Worm (Caenorhabditis elegans) whole organism, L3 larva: Measurements from ENCODE around the gene mfsd-11.

ENCODE experiments used
- ZK546.5 ChIP-seq: sonication (generic microtip); optimal IDR thresholded peaks from 2 replicates; lab custom pipeline; 2017; ENCODE audit warnings: missing biosample characterization, missing genetic modification characterization
- ama-1 ChIP-seq: fragments of 150-350 bp; optimal IDR thresholded peaks from 2 replicates; lab custom pipeline; 2018
- ceh-16 ChIP-seq: sonication (generic microtip); optimal IDR thresholded peaks from 2 replicates; lab custom pipeline; 2017; ENCODE audit warnings: missing biosample characterization, missing genetic modification characterization
- ceh-82 ChIP-seq: fragments of 150-350 bp; optimal IDR thresholded peaks from 2 replicates; lab custom pipeline; 2014; ENCODE audit warnings: missing biosample characterization, missing genetic modification characterization
- ceh-9 ChIP-seq: sonication (generic microtip); optimal IDR thresholded peaks from 2 replicates; lab custom pipeline; 2018; ENCODE audit warnings: missing biosample characterization, missing genetic modification characterization
- daf-12 ChIP-seq: fragments of 150-350 bp; optimal IDR thresholded peaks from 2 replicates; lab custom pipeline; 2014; ENCODE audit warnings: missing biosample characterization, missing genetic modification reagents, missing genetic modification characterization
- egl-27 ChIP-seq: sonication (generic microtip); optimal IDR thresholded peaks from 4 replicates; lab custom pipeline; 2017; ENCODE audit warnings: missing biosample characterization, missing genetic modification reagents, missing genetic modification characterization
- egl-5 ChIP-seq: fragments of 150-350 bp; optimal IDR thresholded peaks from 2 replicates; lab custom pipeline; 2017; ENCODE audit warnings: missing biosample characterization, missing genetic modification reagents, missing genetic modification characterization, inconsistent platforms
- elt-1 ChIP-seq: fragments of 150-350 bp; optimal IDR thresholded peaks from 2 replicates; lab custom pipeline; 2014; ENCODE audit warnings: missing biosample characterization, missing genetic modification characterization
- elt-2 ChIP-seq: sonication (generic microtip); optimal IDR thresholded peaks from 2 replicates; lab custom pipeline; 2016; ENCODE audit warnings: missing genetic modification reagents, mild to moderate bottlenecking, missing genetic modification characterization, missing compliant biosample characterization
- elt-3 ChIP-seq, 3 experiments: fragments of 150-350 bp in 1 of 3; sonication (generic microtip) in 2 of 3; optimal IDR thresholded peaks; 2 replicates in 2 of 3; 4 replicates in 1 of 3; lab custom pipeline; 2014 to 2017; ENCODE audit warnings: missing biosample characterization in 3 of 3, missing genetic modification characterization in 3 of 3
- fkh-10 ChIP-seq: sonication (generic microtip); optimal IDR thresholded peaks from 2 replicates; lab custom pipeline; 2017; ENCODE audit warnings: missing biosample characterization, missing genetic modification reagents, missing genetic modification characterization
- fkh-2 ChIP-seq: fragments of 150-350 bp; optimal IDR thresholded peaks from 2 replicates; lab custom pipeline; 2014; ENCODE audit warnings: missing biosample characterization, missing genetic modification reagents, missing genetic modification characterization
- hmg-11 ChIP-seq: sonication (generic microtip); optimal IDR thresholded peaks from 2 replicates; lab custom pipeline; 2016; ENCODE audit warnings: missing genetic modification characterization, missing compliant biosample characterization
- jun-1 ChIP-seq: fragments of 150-350 bp; optimal IDR thresholded peaks from 2 replicates; lab custom pipeline; 2014; ENCODE audit warnings: missing biosample characterization, missing genetic modification reagents, missing genetic modification characterization
- lin-15B ChIP-seq: fragments of 150-350 bp; optimal IDR thresholded peaks from 2 replicates; lab custom pipeline; 2014; ENCODE audit warnings: missing biosample characterization, missing genetic modification characterization
- lin-39 ChIP-seq: fragments of 150-350 bp; optimal IDR thresholded peaks from 2 replicates; lab custom pipeline; 2018; ENCODE audit warnings: missing biosample characterization, missing genetic modification reagents, missing genetic modification characterization
- lsy-12 ChIP-seq: sonication (generic microtip); optimal IDR thresholded peaks from 2 replicates; lab custom pipeline; 2016; ENCODE audit warnings: mild to moderate bottlenecking, missing genetic modification characterization, missing compliant biosample characterization
- mdl-1 ChIP-seq: fragments of 150-350 bp; optimal IDR thresholded peaks from 2 replicates; lab custom pipeline; 2014; ENCODE audit warnings: missing biosample characterization, missing genetic modification characterization
- mml-1 ChIP-seq: fragments of 150-350 bp; sonication (generic microtip); optimal IDR thresholded peaks from 3 replicates; lab custom pipeline; 2014; ENCODE audit warnings: missing biosample characterization, missing genetic modification characterization
- nfya-1 ChIP-seq: sonication (generic microtip); optimal IDR thresholded peaks from 2 replicates; lab custom pipeline; 2017; ENCODE audit warnings: missing genetic modification characterization, mild to moderate bottlenecking, missing compliant biosample characterization, antibody characterized with exemption, moderate library complexity; ENCODE audit not compliant: insufficient read depth
- nhr-11 ChIP-seq: fragments of 150-350 bp; optimal IDR thresholded peaks from 2 replicates; lab custom pipeline; 2014; ENCODE audit warnings: missing biosample characterization, missing genetic modification characterization
- nhr-12 ChIP-seq: fragments of 150-350 bp; optimal IDR thresholded peaks from 2 replicates; lab custom pipeline; 2014; ENCODE audit warnings: missing biosample characterization, missing genetic modification characterization
- nhr-23 ChIP-seq: fragments of 150-350 bp; optimal IDR thresholded peaks from 2 replicates; lab custom pipeline; 2014; ENCODE audit warnings: missing biosample characterization, missing genetic modification reagents, missing genetic modification characterization
- nhr-237 ChIP-seq: fragments of 150-350 bp; optimal IDR thresholded peaks from 2 replicates; lab custom pipeline; 2014; ENCODE audit warnings: missing biosample characterization, missing genetic modification characterization
- nhr-25 ChIP-seq: sonication (generic microtip); optimal IDR thresholded peaks from 2 replicates; lab custom pipeline; 2017; ENCODE audit warnings: missing biosample characterization, missing genetic modification characterization
- nhr-28 ChIP-seq: fragments of 150-350 bp; optimal IDR thresholded peaks from 2 replicates; lab custom pipeline; 2014; ENCODE audit warnings: missing biosample characterization, missing genetic modification characterization
- nhr-67 ChIP-seq: fragments of 150-350 bp; optimal IDR thresholded peaks from 2 replicates; lab custom pipeline; 2014; ENCODE audit warnings: missing biosample characterization, missing genetic modification characterization
- pha-4 ChIP-seq: fragments of 150-350 bp; optimal IDR thresholded peaks from 2 replicates; lab custom pipeline; 2014; ENCODE audit warnings: missing biosample characterization, missing genetic modification reagents, missing genetic modification characterization
- pqm-1 ChIP-seq: fragments of 150-350 bp; optimal IDR thresholded peaks from 2 replicates; lab custom pipeline; 2017; ENCODE audit warnings: missing biosample characterization, missing genetic modification characterization, inconsistent platforms
- sea-2 ChIP-seq: fragments of 150-350 bp; sonication (generic microtip); optimal IDR thresholded peaks from 4 replicates; lab custom pipeline; 2014; ENCODE audit warnings: missing biosample characterization, missing genetic modification reagents, missing genetic modification characterization
- snpc-4 ChIP-seq: fragments of 150-350 bp; optimal IDR thresholded peaks from 2 replicates; lab custom pipeline; 2014; ENCODE audit warnings: missing biosample characterization, missing genetic modification characterization
- unc-62 ChIP-seq: fragments of 150-350 bp; sonication (generic microtip); optimal IDR thresholded peaks from 4 replicates; lab custom pipeline; 2014; ENCODE audit warnings: missing biosample characterization, missing genetic modification reagents, missing genetic modification characterization
- zag-1 ChIP-seq: fragments of 150-350 bp; optimal IDR thresholded peaks from 2 replicates; lab custom pipeline; 2014; ENCODE audit warnings: missing biosample characterization, missing genetic modification characterization
- ztf-11 ChIP-seq: fragments of 150-350 bp; optimal IDR thresholded peaks from 2 replicates; lab custom pipeline; 2014; ENCODE audit warnings: missing biosample characterization, missing genetic modification characterization
- ztf-4 ChIP-seq: fragments of 150-350 bp; optimal IDR thresholded peaks from 2 replicates; lab custom pipeline; 2014; ENCODE audit warnings: missing biosample characterization, missing genetic modification characterization

mfsd-11 gene

DNA sequence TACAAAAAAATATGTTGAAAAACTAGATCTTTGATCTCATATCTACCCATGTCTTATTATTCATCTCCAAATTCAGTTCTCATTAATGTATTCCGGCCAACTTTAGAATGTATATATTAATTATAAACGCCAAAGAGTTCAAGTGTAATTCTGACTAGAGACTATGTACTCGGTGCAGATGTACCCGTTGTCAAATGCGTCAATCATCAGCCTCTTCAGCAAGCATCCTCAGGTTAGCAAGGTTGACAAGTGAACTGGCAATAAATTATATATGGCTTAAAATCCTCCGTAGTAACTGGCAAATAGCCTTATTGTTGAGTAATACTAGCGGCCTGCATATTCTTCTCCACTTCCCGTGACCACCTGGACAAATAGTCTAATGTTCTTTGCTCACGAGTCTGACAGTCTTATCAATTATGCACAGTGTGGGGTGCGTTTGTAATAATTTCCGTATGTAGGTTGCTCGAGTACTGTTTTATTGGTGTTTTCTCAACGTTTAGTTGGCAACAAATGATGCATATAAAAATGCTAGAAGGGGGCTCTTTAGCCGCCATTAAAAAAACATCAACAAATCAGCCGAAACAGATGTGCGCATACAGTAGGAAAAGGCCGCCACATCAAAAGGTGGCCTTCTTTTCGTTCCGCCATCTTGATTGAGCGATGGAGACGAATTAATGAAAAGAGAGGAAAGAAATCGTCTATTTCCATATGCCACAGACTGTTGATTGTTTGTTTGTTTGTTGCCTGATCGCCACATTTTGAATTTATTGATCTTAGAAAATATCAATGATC is 34.6 kb upstream of the mfsd-11 start:
- peak; percentile 61 for TF ChIP-seq pqm-1 (tag; lab: Kevin White, UChicago)
- TF ChIP-seq elt-2 (tag; lab: Kevin White, UChicago): peak; percentile 15
- no peak for TF ChIP-seq lin-15B (tag; lab: Kevin White, UChicago)
- peak; percentile 9 for TF ChIP-seq nhr-25 (tag; lab: Kevin White, UChicago)
- peak; percentile 52 for TF ChIP-seq egl-5 (tag; lab: Kevin White, UChicago)

DNA sequence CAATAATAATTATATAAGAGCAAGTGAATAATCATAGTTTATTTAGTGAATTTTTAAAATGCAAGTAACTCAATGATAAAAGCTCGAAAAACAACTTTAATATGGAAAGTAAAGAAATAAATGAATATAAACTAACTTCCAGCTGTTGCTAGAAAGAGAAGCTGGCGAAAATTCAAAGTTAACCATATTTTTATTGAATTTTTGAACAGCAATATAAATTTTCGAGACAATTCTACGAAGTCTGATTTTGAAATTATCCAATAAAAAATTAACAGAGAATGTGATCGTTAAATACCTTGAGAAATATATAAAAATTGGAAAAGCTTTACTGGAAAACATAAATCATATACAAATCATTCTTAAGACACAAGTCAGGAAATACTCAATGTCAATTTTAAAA is 32.7 kb upstream of the mfsd-11 start:
- TF ChIP-seq mdl-1 (tag; lab: Kevin White, UChicago): no peak
- no peak for TF ChIP-seq fkh-10
- TF ChIP-seq sea-2 (GFP tag; lab: Kevin White, UChicago): no peak
- TF ChIP-seq ztf-11 (tag; lab: Kevin White, UChicago): no peak
- TF ChIP-seq lin-15B (tag; lab: Kevin White, UChicago): no peak
- TF ChIP-seq jun-1 (tag; lab: Kevin White, UChicago): no peak
- no peak for TF ChIP-seq elt-1 (tag; lab: Kevin White, UChicago)
- TF ChIP-seq lin-39: no peak
- no peak for TF ChIP-seq lsy-12 (tag; lab: Kevin White, UChicago)

DNA sequence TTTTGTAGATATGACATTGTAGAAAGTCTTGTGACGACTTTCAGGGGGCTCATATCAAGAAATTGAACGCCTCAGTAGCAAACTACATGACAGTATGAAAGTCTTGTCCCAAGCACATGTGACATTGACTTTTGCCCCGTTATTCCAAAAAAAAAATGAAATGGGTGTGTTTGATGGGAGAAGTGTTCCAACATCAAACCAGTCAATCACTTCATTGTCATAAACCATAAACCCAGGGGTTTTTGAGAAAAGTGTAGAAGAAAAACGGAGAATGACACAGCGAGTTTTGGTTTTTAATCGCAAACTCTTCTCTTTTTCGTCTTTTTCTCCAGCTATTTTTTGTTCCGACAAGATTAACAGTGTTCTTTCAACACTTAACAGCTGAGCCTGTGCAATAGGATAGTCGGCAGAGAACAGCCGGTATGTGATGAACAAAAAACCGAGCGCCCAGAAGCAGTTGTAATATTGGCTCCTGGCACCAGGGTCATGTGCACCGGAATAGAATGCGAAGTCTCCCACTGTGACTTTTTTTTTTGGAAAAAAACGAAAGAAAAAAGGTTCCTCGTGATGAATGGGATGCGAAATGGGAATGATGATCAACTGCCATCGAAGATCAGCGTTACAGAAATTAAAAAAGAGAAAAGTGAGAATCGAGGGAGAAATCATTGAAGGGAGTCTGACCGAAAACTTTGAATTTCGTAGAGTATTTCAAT is 32.1 kb upstream of the mfsd-11 start:
- TF ChIP-seq lsy-12 (tag; lab: Kevin White, UChicago) (no peak), pha-4 (tag; lab: Kevin White, UChicago) (peak; percentile 32)
- TF ChIP-seq, all 47 proteins: peak for 1

DNA sequence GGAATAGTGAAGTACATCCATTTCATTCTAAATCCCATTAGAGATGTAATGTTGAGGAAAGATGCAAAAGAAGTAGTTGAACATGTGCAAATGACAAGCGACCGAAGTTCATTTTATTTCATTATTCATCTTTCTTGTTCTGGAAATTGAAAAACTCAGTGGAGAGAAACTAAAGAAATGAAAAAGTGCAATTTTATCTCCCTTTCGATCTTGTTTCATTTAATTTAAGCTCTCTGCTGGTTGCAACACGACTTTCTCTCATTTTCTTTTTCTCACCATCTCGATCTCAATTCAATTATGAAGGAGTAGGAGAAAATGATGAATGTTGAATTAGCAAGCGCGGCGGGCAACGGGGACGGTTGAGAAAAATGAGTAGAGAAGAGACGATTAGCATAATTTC is 30.5 kb upstream of the mfsd-11 start:
- TF ChIP-seq nhr-28 (tag; lab: Kevin White, UChicago) (no peak), elt-2 (tag; lab: Kevin White, UChicago) (no peak), fkh-10 (peak; percentile 65), lin-39 (no peak), nfya-1 (tag; lab: Kevin White, UChicago) (peak; percentile 19), fkh-2 (tag; lab: Kevin White, UChicago) (no peak), nhr-12 (tag; lab: Kevin White, UChicago) (no peak)

DNA sequence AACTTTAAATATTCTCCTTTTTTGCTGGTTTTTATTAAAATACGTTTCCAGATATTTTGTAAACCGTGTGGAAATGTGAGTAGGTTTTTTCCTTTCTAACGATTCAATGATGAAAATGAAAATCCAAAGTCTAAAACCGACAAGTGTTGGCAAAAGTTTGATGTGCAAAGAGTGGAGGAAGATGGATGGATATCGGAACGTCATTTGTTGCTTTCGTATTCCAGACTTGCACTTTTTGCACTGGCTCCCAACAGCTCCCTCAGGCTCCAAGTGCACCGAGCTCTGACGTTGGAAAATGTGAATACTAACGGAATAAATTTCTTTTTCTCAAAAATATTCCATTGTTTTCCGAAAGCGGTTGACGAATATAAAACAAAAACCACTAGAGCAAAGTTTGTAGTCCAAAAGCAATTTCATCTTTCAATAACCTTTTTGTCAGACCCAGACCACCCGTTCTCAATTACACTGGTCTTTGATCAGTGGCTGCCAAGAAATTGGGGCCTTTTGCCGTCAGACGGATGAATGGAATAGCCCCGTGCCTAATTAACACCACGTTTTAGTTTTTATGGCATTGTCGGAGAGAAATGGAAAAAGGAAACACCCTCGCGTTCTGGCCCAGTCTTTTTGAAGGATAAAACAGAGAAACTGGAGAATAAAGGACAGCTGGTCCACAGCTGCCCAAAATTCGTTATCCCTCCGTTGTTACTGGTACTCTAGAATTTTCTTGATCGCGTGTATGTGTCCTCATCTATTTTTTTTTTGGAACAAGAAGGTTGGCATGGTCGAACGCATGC is 29.0 kb upstream of the mfsd-11 start:
- TF ChIP-seq lin-15B (tag; lab: Kevin White, UChicago): no peak
- no peak for TF ChIP-seq daf-12 (tag; lab: Kevin White, UChicago)
- no peak for TF ChIP-seq mml-1 (tag; lab: Kevin White, UChicago)
- TF ChIP-seq elt-1 (tag; lab: Kevin White, UChicago): no peak
- TF ChIP-seq nfya-1 (tag; lab: Kevin White, UChicago): no peak
- TF ChIP-seq ama-1 (lab: Kevin White, UChicago): no peak
- TF ChIP-seq ceh-82 (tag; lab: Kevin White, UChicago): no peak
- peak; percentile 48 for TF ChIP-seq unc-62
- no peak for TF ChIP-seq egl-27 (tag; lab: Kevin White, UChicago)
- no peak for TF ChIP-seq nhr-67 (tag; lab: Kevin White, UChicago)
- TF ChIP-seq sea-2 (GFP tag; lab: Kevin White, UChicago): no peak
- no peak for TF ChIP-seq ceh-16
- TF ChIP-seq zag-1 (tag; lab: Kevin White, UChicago): no peak
- no peak for TF ChIP-seq nhr-23 (tag; lab: Kevin White, UChicago)
- TF ChIP-seq nhr-11 (tag; lab: Kevin White, UChicago): no peak
- TF ChIP-seq lin-39: peak; percentile 43
- TF ChIP-seq hmg-11 (tag; lab: Kevin White, UChicago): no peak
- TF ChIP-seq ztf-4 (tag; lab: Kevin White, UChicago): no peak
- TF ChIP-seq nhr-237 (tag; lab: Kevin White, UChicago): no peak
- no peak for TF ChIP-seq elt-3 (tag; optimal IDR thresholded peaks at IDR 0.05; lab: Kevin White, UChicago)
- TF ChIP-seq egl-5 (tag; lab: Kevin White, UChicago): peak; percentile 58
- no peak for TF ChIP-seq ZK546.5 (tag; lab: Kevin White, UChicago)
- TF ChIP-seq mdl-1 (tag; lab: Kevin White, UChicago): no peak
- no peak for TF ChIP-seq snpc-4 (tag; lab: Kevin White, UChicago)
- TF ChIP-seq elt-2 (tag; lab: Kevin White, UChicago): no peak
- no peak for TF ChIP-seq ceh-9 (tag; lab: Kevin White, UChicago)
- no peak for TF ChIP-seq fkh-2 (tag; lab: Kevin White, UChicago)
